Worm (Caenorhabditis elegans): ENCODE data around the gene magu-1.

Gene magu-1

ce11 chrIII:463711-464110 lies 7.8 kb downstream of the magu-1 start, which contains the start of gene Y55B1BR.6:
Y55B1BR.6 (minus strand) TSS chrIII:463811.
- TF ChIP-seq lir-3 (tag; optimal IDR thresholded peaks at IDR 0.05) = no peak
- no peak for TF ChIP-seq tra-1 (GFP tag; IDR thresholded peaks at IDR 0.05)
- TF ChIP-seq nhr-77 (tag; optimal IDR thresholded peaks at IDR 0.05) = no peak
- TF ChIP-seq lin-39 (tag; optimal IDR thresholded peaks at IDR 0.05) = no peak
- TF ChIP-seq unc-39 (tag; optimal IDR thresholded peaks at IDR 0.05) = no peak
- no peak for TF ChIP-seq set-16 (GFP tag; IDR thresholded peaks at IDR 0.05)
- TF ChIP-seq daf-8 (GFP tag; IDR thresholded peaks at IDR 0.05) = no peak
- TF ChIP-seq fkh-10 (GFP tag; optimal IDR thresholded peaks at IDR 0.05) = no peak
- TF ChIP-seq lin-38 (GFP tag; IDR thresholded peaks at IDR 0.05) = no peak
- TF ChIP-seq unc-62 (GFP tag; optimal IDR thresholded peaks at IDR 0.05 in 1 of 2) = no peak
- no peak for TF ChIP-seq unc-62 (tag; optimal IDR thresholded peaks at IDR 0.05)
- no peak for TF ChIP-seq skn-1 (tag; optimal IDR thresholded peaks at IDR 0.05)
- TF ChIP-seq attf-4 (tag; optimal IDR thresholded peaks at IDR 0.05) = no peak
- TF ChIP-seq Y75B8A.6 (GFP tag; IDR thresholded peaks at IDR 0.05) = no peak
- no peak for TF ChIP-seq lim-7 (GFP tag; IDR thresholded peaks at IDR 0.05)

ce11 chrIII:455793-456192 lies 15.7 kb downstream of the magu-1 start:
- no peak for TF ChIP-seq ztf-7 (tag; optimal IDR thresholded peaks at IDR 0.05)
- TF ChIP-seq spr-3 (GFP tag; optimal IDR thresholded peaks at IDR 0.05) = no peak
- TF ChIP-seq unc-62 (GFP tag; optimal IDR thresholded peaks at IDR 0.05 in 1 of 2) = peak in 1 of 2 experiments; percentile 58
- TF ChIP-seq unc-62 (tag; optimal IDR thresholded peaks at IDR 0.05) = no peak
- no peak for TF ChIP-seq tag-97 (GFP tag; IDR thresholded peaks at IDR 0.05)
- TF ChIP-seq attf-4 (tag; optimal IDR thresholded peaks at IDR 0.05) = no peak
- no peak for TF ChIP-seq arid-1 (GFP tag; conservative IDR thresholded peaks at IDR 0.05)
- no peak for TF ChIP-seq zag-1 (tag; optimal IDR thresholded peaks at IDR 0.05)
- TF ChIP-seq ZK337.2 (GFP tag; IDR thresholded peaks at IDR 0.05) = no peak

- TF ChIP-seq unc-62 (GFP tag; optimal IDR thresholded peaks at IDR 0.05 in 1 of 2) = no peak
- no peak for TF ChIP-seq unc-62 (tag; optimal IDR thresholded peaks at IDR 0.05)
- no peak for TF ChIP-seq mes-2 (tag; optimal IDR thresholded peaks at IDR 0.05; ENCODE audit: poor library complexity, severe bottlenecking)
- TF ChIP-seq ceh-62 (tag; optimal IDR thresholded peaks at IDR 0.05) = no peak
- no peak for TF ChIP-seq nhr-25 (tag; optimal IDR thresholded peaks at IDR 0.05; ENCODE audit: borderline replicate concordance, insufficient read depth)
- no peak for TF ChIP-seq daf-8 (GFP tag; IDR thresholded peaks at IDR 0.05)
- TF ChIP-seq dve-1 (tag; optimal IDR thresholded peaks at IDR 0.05; ENCODE audit: insufficient read depth) = no peak
- TF ChIP-seq madf-5 (GFP tag; IDR thresholded peaks at IDR 0.05) = no peak
- TF ChIP-seq F10B5.3 (tag; optimal IDR thresholded peaks at IDR 0.05) = no peak
- TF ChIP-seq F49E8.2 (tag; optimal IDR thresholded peaks at IDR 0.05; ENCODE audit: borderline replicate concordance) = no peak
- no peak for TF ChIP-seq zfp-2 (tag; optimal IDR thresholded peaks at IDR 0.05)
- TF ChIP-seq nhr-11 (tag; optimal IDR thresholded peaks at IDR 0.05) = no peak
- no peak for TF ChIP-seq ceh-20 (GFP tag; IDR thresholded peaks at IDR 0.05)
- no peak for TF ChIP-seq daf-19 (GFP tag; conservative IDR thresholded peaks at IDR 0.05)
- no peak for TF ChIP-seq vab-7 (GFP tag; IDR thresholded peaks at IDR 0.05)
- TF ChIP-seq T26A8.4 (GFP tag; IDR thresholded peaks at IDR 0.05) = no peak
- TF ChIP-seq arid-1 (GFP tag; conservative IDR thresholded peaks at IDR 0.05) = no peak
- TF ChIP-seq duxl-1 (tag; optimal IDR thresholded peaks at IDR 0.05; ENCODE audit: poor library complexity) = no peak
- no peak for TF ChIP-seq php-3 (GFP tag; IDR thresholded peaks at IDR 0.05)
- TF ChIP-seq lin-15B (tag; optimal IDR thresholded peaks at IDR 0.05) = no peak
These were observed 24.6 kb downstream of the magu-1 start for ce11 chrIII:446860-447259.

- TF ChIP-seq hmg-1.1 (GFP tag; IDR thresholded peaks at IDR 0.05) = 0 out of 2 replicates have a peak, but pooled peaks have one; percentile 12
- TF ChIP-seq mxl-3 (GFP tag; optimal IDR thresholded peaks at IDR 0.05) = peak; percentile 4
These were observed 26.0 kb downstream of the magu-1 start for ce11 chrIII:445515-445914.

Data from whole organism, L4 larva.